Fruit fly (Drosophila melanogaster): Measurements from ENCODE around the gene Cnx14D.

Gene Cnx14D

DNA sequence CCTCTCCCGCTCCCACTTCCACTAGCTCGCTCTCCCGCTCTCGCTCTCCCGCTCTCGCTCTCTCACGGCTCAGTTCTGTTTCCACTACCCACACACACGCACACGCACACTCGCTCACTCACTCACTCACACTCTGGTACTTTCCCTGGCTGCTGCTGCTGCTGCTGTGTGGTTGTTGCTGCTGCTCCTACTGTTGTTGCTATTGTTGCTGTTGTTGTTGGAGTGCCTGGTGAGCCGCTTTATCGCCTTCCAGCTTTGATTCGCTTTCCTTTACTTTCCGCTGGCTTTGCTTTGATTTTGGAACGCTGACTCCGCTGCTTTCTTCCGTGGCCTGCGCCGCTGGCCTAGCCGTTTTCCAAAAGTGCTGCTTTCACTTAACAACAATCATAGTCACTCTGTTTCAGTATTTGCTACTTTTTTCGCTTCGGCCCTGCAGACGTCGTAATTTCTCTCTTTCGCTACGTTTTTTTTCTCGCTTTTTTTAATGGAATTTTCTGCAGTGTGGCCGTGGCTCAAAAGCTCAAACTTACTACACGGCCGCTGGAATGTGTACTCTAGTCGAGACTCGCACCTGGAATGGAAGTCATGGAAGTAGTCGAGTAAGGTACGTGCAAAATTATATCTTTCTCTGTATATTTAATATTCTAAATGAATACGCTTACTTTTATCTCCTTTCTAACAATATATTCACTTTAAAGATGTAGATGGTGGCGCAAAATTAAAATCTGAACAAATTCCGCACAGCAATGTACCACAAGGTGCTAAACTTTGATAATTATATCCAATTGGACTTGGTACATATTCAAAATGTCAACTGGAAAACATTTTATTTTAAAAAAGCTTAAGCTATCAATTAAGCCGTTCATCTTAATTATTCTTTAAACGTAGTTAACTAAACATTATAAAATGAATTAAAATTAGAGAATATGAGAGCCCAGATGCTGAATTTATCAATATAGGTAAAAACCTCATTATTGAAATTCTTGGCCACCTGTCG lies 34.6 kb upstream of the Cnx14D start, which contains the start of gene Pp2B-14D (continued):
- peak; percentile 5 for TF ChIP-seq caup (GFP tag; optimal IDR thresholded peaks at IDR 0.05; ENCODE audit: severe bottlenecking)
- peak; percentile 1 for TF ChIP-seq CG13624 (GFP tag; optimal IDR thresholded peaks at IDR 0.05)
- TF ChIP-seq HLHmδ (GFP tag; optimal IDR thresholded peaks at IDR 0.05), result peak; percentile 48
- peak; percentile 45 for TF ChIP-seq CG12769 (tag; optimal IDR thresholded peaks at IDR 0.05)
- TF ChIP-seq CG18764 (GFP tag; optimal IDR thresholded peaks at IDR 0.05), result no peak
- TF ChIP-seq sr (GFP tag; IDR thresholded peaks at IDR 0.05), result no peak; the same call in 2 of the 3 replicates
- peak; percentile 6 for TF ChIP-seq CG18262 (tag; optimal IDR thresholded peaks at IDR 0.05)
- TF ChIP-seq Myb (GFP tag; optimal IDR thresholded peaks at IDR 0.05), result peak; percentile 10
- peak; percentile 20 for TF ChIP-seq Hmr (GFP tag; optimal IDR thresholded peaks at IDR 0.05)
- no peak for TF ChIP-seq repo (GFP tag; optimal IDR thresholded peaks at IDR 0.05)
- TF ChIP-seq CTCF (GFP tag; optimal IDR thresholded peaks at IDR 0.05), result peak; percentile 57
- TF ChIP-seq CG1832 (GFP tag; optimal IDR thresholded peaks at IDR 0.05), result peak; percentile 72
- TF ChIP-seq CG13424 (tag; optimal IDR thresholded peaks at IDR 0.05), result no peak
- peak; percentile 69 for TF ChIP-seq Med (GFP tag)
- peak; percentile 45 for TF ChIP-seq CG34376 (GFP tag; optimal IDR thresholded peaks at IDR 0.05)
- peak; percentile 28 for TF ChIP-seq zen (tag; optimal IDR thresholded peaks at IDR 0.05)
- peak; percentile 46 for TF ChIP-seq CG1603 (tag; optimal IDR thresholded peaks at IDR 0.05)
- peak; percentile 32 for TF ChIP-seq CoRest (tag; optimal IDR thresholded peaks at IDR 0.05)
- TF ChIP-seq Sry-δ (GFP tag; optimal IDR thresholded peaks at IDR 0.05), result peak; percentile 1
- TF ChIP-seq yki (optimal IDR thresholded peaks at IDR 0.05), result peak; percentile 98
- TF ChIP-seq CG4360 (GFP tag; IDR thresholded peaks at IDR 0.05), result peak; percentile 99
- peak; percentile 41 for TF ChIP-seq BEAF-32 (GFP tag; optimal IDR thresholded peaks at IDR 0.05)
- peak; percentile 34; the same call in 1 of the 3 replicates for TF ChIP-seq Aef1 (GFP tag; IDR thresholded peaks at IDR 0.05)
- TF ChIP-seq vvl (GFP tag; IDR thresholded peaks at IDR 0.05), result peak; percentile 24; the same call in 1 of the 2 replicates
- TF ChIP-seq pzg (GFP tag; optimal IDR thresholded peaks at IDR 0.05), result peak; percentile 61
- TF ChIP-seq abd-A (tag; optimal IDR thresholded peaks at IDR 0.05), result peak; percentile 26
- TF ChIP-seq bsh (GFP tag; optimal IDR thresholded peaks at IDR 0.05), result peak in 1 of 2 experiments; percentile 27
- TF ChIP-seq CG15514 (GFP tag; optimal IDR thresholded peaks at IDR 0.05), result peak; percentile 35
- TF ChIP-seq Hmx (GFP tag; optimal IDR thresholded peaks at IDR 0.05), result no peak
- TF ChIP-seq Adf1 (GFP tag; IDR thresholded peaks at IDR 0.05), result peak; percentile 46
- TF ChIP-seq CG8478 (optimal IDR thresholded peaks at IDR 0.05), result peak; percentile 85
- TF ChIP-seq CG2116 (GFP tag; optimal IDR thresholded peaks at IDR 0.05), result peak; percentile 5
- peak; percentile 8 for TF ChIP-seq CG33213 (GFP tag; optimal IDR thresholded peaks at IDR 0.05)
- TF ChIP-seq CG13123 (GFP tag; optimal IDR thresholded peaks at IDR 0.05), result no peak
- TF ChIP-seq sqz (GFP tag; optimal IDR thresholded peaks at IDR 0.05), result peak; percentile 79
- peak; percentile 1 for TF ChIP-seq trem (tag; optimal IDR thresholded peaks at IDR 0.05)
- peak; percentile 74 for TF ChIP-seq YL-1 (GFP tag; optimal IDR thresholded peaks at IDR 0.05)
- TF ChIP-seq Lpt (GFP tag; optimal IDR thresholded peaks at IDR 0.05), result no peak
- TF ChIP-seq MBD-R2 (GFP tag; IDR thresholded peaks at IDR 0.05), result peak; percentile 30; the same call in 1 of the 2 replicates
- 0 out of 2 replicates have a peak, but pooled peaks have one; percentile 6 for TF ChIP-seq Rfx (GFP tag; IDR thresholded peaks at IDR 0.05)
- TF ChIP-seq CG12659 (GFP tag; optimal IDR thresholded peaks at IDR 0.05), result peak; percentile 54
- TF ChIP-seq nom (GFP tag; optimal IDR thresholded peaks at IDR 0.05), result peak; percentile 57
- TF ChIP-seq CG2120 (GFP tag; optimal IDR thresholded peaks at IDR 0.05), result peak; percentile 16
- peak; percentile 98 to 99 for TF ChIP-seq Trl (optimal IDR thresholded peaks at IDR 0.05)
- no peak for TF ChIP-seq Trl (GFP tag; optimal IDR thresholded peaks at IDR 0.05)
- TF ChIP-seq nerfin-1 (tag; optimal IDR thresholded peaks at IDR 0.05), result peak; percentile 45
- TF ChIP-seq Deaf1 (tag; optimal IDR thresholded peaks at IDR 0.05), result peak; percentile 22
- 0 out of 2 replicates have a peak, but pooled peaks have one; percentile 17 for TF ChIP-seq CG31441 (GFP tag; IDR thresholded peaks at IDR 0.05)
- no peak for TF ChIP-seq CG30403 (GFP tag; optimal IDR thresholded peaks at IDR 0.05)
